Worm (Caenorhabditis elegans) whole organism, L2 larva: ENCODE results near the gene gck-4.

Source experiments
- C34F6.9 ChIP-seq: fragments of 150-350 bp; optimal IDR thresholded peaks from 2 replicates; lab custom pipeline; 2014; ENCODE audit warnings: missing biosample characterization, missing genetic modification characterization
- F13H6.1 ChIP-seq: sonication (generic microtip); optimal IDR thresholded peaks from 2 replicates; lab custom pipeline; 2016; ENCODE audit warnings: missing genetic modification characterization, missing compliant biosample characterization
- R02D3.7 ChIP-seq: fragments of 150-350 bp; optimal IDR thresholded peaks from 2 replicates; lab custom pipeline; 2014; ENCODE audit warnings: missing biosample characterization, missing genetic modification characterization
- Y55F3AM.14 ChIP-seq: fragments of 200-800 bp; sonication (Bioruptor generic); optimal IDR thresholded peaks from 2 replicates; lab custom pipeline; 2018; ENCODE audit warnings: mild to moderate bottlenecking, missing genetic modification characterization, missing compliant biosample characterization
- ZK546.5 ChIP-seq: sonication (generic microtip); optimal IDR thresholded peaks from 2 replicates; lab custom pipeline; 2017; ENCODE audit warnings: missing biosample characterization, missing genetic modification characterization
- alr-1 ChIP-seq: fragments of 150-350 bp; optimal IDR thresholded peaks from 2 replicates; lab custom pipeline; 2014; ENCODE audit warnings: missing biosample characterization, missing genetic modification characterization
- aly-2 ChIP-seq: fragments of 150-350 bp; optimal IDR thresholded peaks from 2 replicates; lab custom pipeline; 2014; ENCODE audit warnings: missing biosample characterization, missing genetic modification characterization
- ama-1 ChIP-seq: fragments of 150-350 bp; optimal IDR thresholded peaks from 2 replicates; lab custom pipeline; 2018; ENCODE audit warnings: inconsistent platforms
- blmp-1 ChIP-seq: sonication (generic microtip); optimal IDR thresholded peaks from 2 replicates; lab custom pipeline; 2017; ENCODE audit warnings: missing genetic modification characterization, mild to moderate bottlenecking, missing compliant biosample characterization, antibody characterized with exemption, moderate library complexity; ENCODE audit not compliant: insufficient read depth
- ceh-16 ChIP-seq: fragments of 150-350 bp; optimal IDR thresholded peaks from 2 replicates; lab custom pipeline; 2014; ENCODE audit warnings: missing biosample characterization, missing genetic modification characterization
- ceh-82 ChIP-seq: fragments of 150-350 bp; optimal IDR thresholded peaks from 2 replicates; lab custom pipeline; 2014; ENCODE audit warnings: missing biosample characterization, missing genetic modification characterization
- crh-2 ChIP-seq: sonication (generic microtip); optimal IDR thresholded peaks from 2 replicates; lab custom pipeline; 2017; ENCODE audit warnings: missing biosample characterization, missing genetic modification characterization
- dmd-4 ChIP-seq: sonication (generic microtip); optimal IDR thresholded peaks from 2 replicates; lab custom pipeline; 2017; ENCODE audit warnings: missing biosample characterization, missing genetic modification characterization
- egl-27 ChIP-seq: sonication (generic microtip); optimal IDR thresholded peaks from 3 replicates; lab custom pipeline; 2017; ENCODE audit warnings: missing biosample characterization, missing genetic modification reagents, missing genetic modification characterization
- elt-1 ChIP-seq: fragments of 150-350 bp; optimal IDR thresholded peaks from 2 replicates; lab custom pipeline; 2014; ENCODE audit warnings: missing biosample characterization, missing genetic modification characterization
- fos-1 ChIP-seq: fragments of 150-350 bp; optimal IDR thresholded peaks from 2 replicates; lab custom pipeline; 2014; ENCODE audit warnings: missing biosample characterization, missing genetic modification characterization
- gmeb-1 ChIP-seq: fragments of 150-350 bp; optimal IDR thresholded peaks from 2 replicates; lab custom pipeline; 2014; ENCODE audit warnings: missing biosample characterization, missing genetic modification characterization
- lin-13 ChIP-seq: fragments of 150-350 bp; optimal IDR thresholded peaks from 2 replicates; lab custom pipeline; 2014; ENCODE audit warnings: missing biosample characterization, missing genetic modification reagents, missing genetic modification characterization
- lin-39 ChIP-seq: fragments of 150-350 bp; optimal IDR thresholded peaks from 2 replicates; lab custom pipeline; 2014; ENCODE audit warnings: missing biosample characterization, missing genetic modification reagents, missing genetic modification characterization
- lsy-2 ChIP-seq, 2 experiments: fragments of 150-350 bp in 1 of 2; sonication (generic microtip) in 1 of 2; optimal IDR thresholded peaks; 2 replicates each; lab custom pipeline; 2014 to 2017; ENCODE audit warnings: missing biosample characterization in 2 of 2, missing genetic modification characterization in 2 of 2
- mbf-1 ChIP-seq: sonication (generic microtip); optimal IDR thresholded peaks from 2 replicates; lab custom pipeline; 2017; ENCODE audit warnings: missing biosample characterization, missing genetic modification characterization
- mdl-1 ChIP-seq, 2 experiments: fragments of 150-350 bp in 1 of 2; sonication (generic microtip) in 1 of 2; optimal IDR thresholded peaks; 2 replicates each; lab custom pipeline; 2017; ENCODE audit warnings: missing biosample characterization in 2 of 2, missing genetic modification characterization in 2 of 2
- nhr-10 ChIP-seq: sonication (generic microtip); optimal IDR thresholded peaks from 2 replicates; lab custom pipeline; 2017; ENCODE audit warnings: missing biosample characterization, missing genetic modification characterization
- nhr-11 ChIP-seq: fragments of 150-350 bp; optimal IDR thresholded peaks from 2 replicates; lab custom pipeline; 2014; ENCODE audit warnings: missing biosample characterization, missing genetic modification characterization
- nhr-12 ChIP-seq: fragments of 150-350 bp; optimal IDR thresholded peaks from 2 replicates; lab custom pipeline; 2014; ENCODE audit warnings: missing biosample characterization, missing genetic modification characterization
- nhr-129 ChIP-seq: fragments of 150-350 bp; optimal IDR thresholded peaks from 2 replicates; lab custom pipeline; 2014; ENCODE audit warnings: missing biosample characterization, missing genetic modification characterization
- nhr-23 ChIP-seq: fragments of 150-350 bp; optimal IDR thresholded peaks from 2 replicates; lab custom pipeline; 2014; ENCODE audit warnings: missing biosample characterization, missing genetic modification reagents, missing genetic modification characterization
- nhr-25 ChIP-seq: fragments of 150-350 bp; sonication (generic microtip); optimal IDR thresholded peaks from 3 replicates; lab custom pipeline; 2014; ENCODE audit warnings: missing biosample characterization, missing genetic modification characterization
- nhr-6 ChIP-seq: fragments of 150-350 bp; optimal IDR thresholded peaks from 2 replicates; lab custom pipeline; 2014; ENCODE audit warnings: missing biosample characterization, missing genetic modification characterization
- nhr-77 ChIP-seq: fragments of 150-350 bp; optimal IDR thresholded peaks from 2 replicates; lab custom pipeline; 2014; ENCODE audit warnings: missing biosample characterization, missing genetic modification characterization
- peb-1 ChIP-seq: fragments of 150-350 bp; optimal IDR thresholded peaks from 2 replicates; lab custom pipeline; 2014; ENCODE audit warnings: missing biosample characterization, missing genetic modification characterization
- sem-4 ChIP-seq: fragments of 150-350 bp; optimal IDR thresholded peaks from 2 replicates; lab custom pipeline; 2014; ENCODE audit warnings: missing biosample characterization, missing genetic modification reagents, missing genetic modification characterization
- sma-3 ChIP-seq: sonication (generic microtip); optimal IDR thresholded peaks from 2 replicates; lab custom pipeline; 2016; ENCODE audit warnings: missing genetic modification reagents, missing genetic modification characterization, missing compliant biosample characterization
- sma-9 ChIP-seq, 2 experiments: fragments of 150-350 bp in 1 of 2; sonication (generic microtip) in 1 of 2; optimal IDR thresholded peaks; 2 replicates each; lab custom pipeline; 2014 to 2016; ENCODE audit warnings: missing genetic modification characterization in 2 of 2, mild to moderate bottlenecking in 1 of 2, missing biosample characterization in 1 of 2, missing compliant biosample characterization in 1 of 2, missing genetic modification reagents in 1 of 2, moderate library complexity in 1 of 2
- snpc-4 ChIP-seq: fragments of 150-350 bp; optimal IDR thresholded peaks from 2 replicates; lab custom pipeline; 2014; ENCODE audit warnings: missing biosample characterization, missing genetic modification characterization
- unc-55 ChIP-seq: fragments of 150-350 bp; sonication (generic microtip); optimal IDR thresholded peaks from 3 replicates; lab custom pipeline; 2014; ENCODE audit warnings: missing biosample characterization, missing genetic modification reagents, missing genetic modification characterization
- unc-62 ChIP-seq: fragments of 150-350 bp; optimal IDR thresholded peaks from 2 replicates; lab custom pipeline; 2014; ENCODE audit warnings: missing biosample characterization, missing genetic modification reagents, missing genetic modification characterization
- zag-1 ChIP-seq: fragments of 150-350 bp; optimal IDR thresholded peaks from 2 replicates; lab custom pipeline; 2014; ENCODE audit warnings: missing biosample characterization, missing genetic modification characterization
- ztf-11 ChIP-seq: sonication (generic microtip); optimal IDR thresholded peaks from 2 replicates; lab custom pipeline; 2017; ENCODE audit warnings: missing biosample characterization, missing genetic modification characterization
- ztf-4 ChIP-seq: fragments of 150-350 bp; optimal IDR thresholded peaks from 2 replicates; lab custom pipeline; 2014; ENCODE audit warnings: missing biosample characterization, missing genetic modification characterization

gck-4 gene

ce11 chrX:13728991-13729390, 52.0 kb downstream of the gck-4 start:
- no peak for TF ChIP-seq sma-9 (GFP tag; optimal IDR thresholded peaks at IDR 0.05; lab: Kevin White, UChicago)
- TF ChIP-seq sma-9 (tag; optimal IDR thresholded peaks at IDR 0.05; lab: Kevin White, UChicago): no peak
- TF ChIP-seq nhr-25 (tag; lab: Kevin White, UChicago): no peak
- no peak for TF ChIP-seq unc-62 (GFP tag; lab: Kevin White, UChicago)
- no peak for TF ChIP-seq ama-1 (lab: Kevin White, UChicago)
- TF ChIP-seq lin-13: no peak
- TF ChIP-seq sem-4 (tag; lab: Kevin White, UChicago): no peak
- TF ChIP-seq lin-39 (tag; lab: Kevin White, UChicago): no peak
- TF ChIP-seq nhr-6: no peak
- TF ChIP-seq nhr-10: no peak
- no peak for TF ChIP-seq crh-2
- no peak for TF ChIP-seq C34F6.9 (tag; lab: Kevin White, UChicago)
- TF ChIP-seq nhr-129 (tag; lab: Kevin White, UChicago): no peak
- TF ChIP-seq mdl-1 (tag; optimal IDR thresholded peaks at IDR 0.05; lab: Kevin White, UChicago): no peak
- no peak for TF ChIP-seq R02D3.7 (tag; lab: Kevin White, UChicago)
- no peak for TF ChIP-seq ZK546.5 (tag; lab: Kevin White, UChicago)

- TF ChIP-seq ztf-11 (no peak), nhr-77 (tag; lab: Kevin White, UChicago) (no peak), lsy-2 (tag; optimal IDR thresholded peaks at IDR 0.05; lab: Kevin White, UChicago) (no peak), egl-27 (tag; lab: Kevin White, UChicago) (no peak), nhr-11 (tag; lab: Kevin White, UChicago) (no peak), mbf-1 (tag; lab: Kevin White, UChicago) (no peak), dmd-4 (no peak), aly-2 (tag; lab: Kevin White, UChicago) (no peak), nhr-25 (tag; lab: Kevin White, UChicago) (no peak)
Observed at ce11 chrX:13729724-13730123, 52.7 kb downstream of the gck-4 start.

- peak; percentile 26 for TF ChIP-seq gmeb-1 (tag; lab: Kevin White, UChicago)
- TF ChIP-seq sma-9 (GFP tag; optimal IDR thresholded peaks at IDR 0.05; lab: Kevin White, UChicago): peak; percentile 57
- no peak for TF ChIP-seq sma-9 (tag; optimal IDR thresholded peaks at IDR 0.05; lab: Kevin White, UChicago)
- peak; percentile 21 for TF ChIP-seq lin-13
- TF ChIP-seq ceh-82 (tag; lab: Kevin White, UChicago): no peak
- TF ChIP-seq peb-1 (tag; lab: Kevin White, UChicago): no peak
- no peak for TF ChIP-seq alr-1 (tag; lab: Kevin White, UChicago)
- no peak for TF ChIP-seq elt-1 (tag; lab: Kevin White, UChicago)
- no peak for TF ChIP-seq nhr-12 (tag; lab: Kevin White, UChicago)
- TF ChIP-seq crh-2: no peak
- peak; percentile 72 for TF ChIP-seq nhr-11 (tag; lab: Kevin White, UChicago)
- TF ChIP-seq ztf-4 (tag; lab: Kevin White, UChicago): no peak
- no peak for TF ChIP-seq ZK546.5 (tag; lab: Kevin White, UChicago)
- no peak for TF ChIP-seq ztf-11
- TF ChIP-seq zag-1 (tag; lab: Kevin White, UChicago): no peak
- TF ChIP-seq nhr-25 (tag; lab: Kevin White, UChicago): peak; percentile 48
- TF ChIP-seq blmp-1 (tag; lab: Kevin White, UChicago): peak; percentile 33
- TF ChIP-seq sma-3: peak; percentile 50
- peak; percentile 24 for TF ChIP-seq F13H6.1 (tag; lab: Kevin White, UChicago)
- no peak for TF ChIP-seq nhr-23 (tag; lab: Kevin White, UChicago)
- no peak for TF ChIP-seq Y55F3AM.14 (GFP tag; lab: Kevin White, UChicago)
- TF ChIP-seq snpc-4 (tag; lab: Kevin White, UChicago): no peak
- TF ChIP-seq ceh-16: peak; percentile 3
- TF ChIP-seq fos-1 (tag; lab: Kevin White, UChicago): peak; percentile 26
- TF ChIP-seq nhr-129 (tag; lab: Kevin White, UChicago): peak; percentile 47
- TF ChIP-seq unc-55: peak; percentile 19
- TF ChIP-seq, all 48 proteins: peak for 12
Observed at ce11 chrX:13730209-13730975, 53.4 kb downstream of the gck-4 start.
